Fruit fly (Drosophila melanogaster) whole organism, embryonic: ENCODE results near the gene VhaAC45RP.
A peak's percentile ranks its signal among the peaks of the same experiment; 100 is the strongest.

Experiments
- Abd-B ChIP-seq: fragments of 200-800 bp; sonication (Bioruptor generic); optimal IDR thresholded peaks from 2 replicates; lab custom pipeline; 2018; ENCODE audit warnings: missing biosample characterization, mild to moderate bottlenecking, missing genetic modification characterization, moderate library complexity
- Ada2b ChIP-seq: fragments of 200-800 bp; sonication (Bioruptor generic); IDR thresholded peaks from 2 replicates; pipeline ENCODE4 v1.3.6; 2022; ENCODE audit warnings: missing biosample characterization, missing genetic modification characterization
- Aef1 ChIP-seq: fragments of 200-800 bp; sonication (Bioruptor generic); IDR thresholded peaks from 3 replicates; pipeline ENCODE4 v1.3.6; 2022; ENCODE audit warnings: missing biosample characterization, missing genetic modification characterization
- CG11247 ChIP-seq: fragments of 200-800 bp; sonication (Bioruptor generic); IDR thresholded peaks from 2 replicates; pipeline ENCODE4 v1.3.6; 2022; ENCODE audit warnings: missing biosample characterization, missing genetic modification characterization
- CG12155 ChIP-seq: fragments of 200-800 bp; sonication (Bioruptor generic); optimal IDR thresholded peaks from 3 replicates; lab custom pipeline; 2016; ENCODE audit warnings: missing biosample characterization, missing genetic modification characterization
- CG13424 ChIP-seq: fragments of 200-800 bp; sonication (Bioruptor generic); optimal IDR thresholded peaks from 2 replicates; lab custom pipeline; 2019; ENCODE audit warnings: missing biosample characterization, mild to moderate bottlenecking, missing genetic modification characterization, moderate library complexity
- CG14710 ChIP-seq: fragments of 200-800 bp; sonication (Bioruptor generic); optimal IDR thresholded peaks from 3 replicates; lab custom pipeline; 2019; ENCODE audit warnings: missing biosample characterization, mild to moderate bottlenecking, missing genetic modification characterization, moderate library complexity
- CG16779 ChIP-seq: fragments of 200-800 bp; sonication (Bioruptor generic); IDR thresholded peaks from 2 replicates; pipeline ENCODE4 v1.3.6; 2022; ENCODE audit warnings: missing biosample characterization, missing genetic modification characterization
- CG17328 ChIP-seq: fragments of 200-800 bp; sonication (Bioruptor generic); IDR thresholded peaks from 2 replicates; pipeline ENCODE4 v1.3.6; 2022; ENCODE audit warnings: missing biosample characterization, missing genetic modification characterization
- CG17802 ChIP-seq: fragments of 200-800 bp; sonication (Bioruptor generic); optimal IDR thresholded peaks from 2 replicates; lab custom pipeline; 2018; ENCODE audit warnings: missing biosample characterization, mild to moderate bottlenecking, missing genetic modification characterization, moderate library complexity
- CG2199 ChIP-seq: fragments of 200-800 bp; sonication (Bioruptor generic); IDR thresholded peaks from 3 replicates; pipeline ENCODE4 v1.3.6; 2022; ENCODE audit warnings: missing biosample characterization, missing genetic modification characterization
- CG30403 ChIP-seq: fragments of 200-800 bp; sonication (Bioruptor generic); optimal IDR thresholded peaks from 3 replicates; lab custom pipeline; 2016; ENCODE audit warnings: missing biosample characterization, missing genetic modification characterization
- CG32767 ChIP-seq: fragments of 200-800 bp; sonication (Bioruptor generic); IDR thresholded peaks from 2 replicates; pipeline ENCODE4 v1.3.6; 2022; ENCODE audit warnings: missing biosample characterization, missing genetic modification characterization
- CG3407 ChIP-seq: fragments of 200-800 bp; sonication (Bioruptor generic); optimal IDR thresholded peaks from 2 replicates; lab custom pipeline; 2018; ENCODE audit warnings: missing biosample characterization, mild to moderate bottlenecking, missing genetic modification characterization
- CG3726 ChIP-seq: fragments of 200-800 bp; sonication (Bioruptor generic); IDR thresholded peaks from 3 replicates; pipeline ENCODE4, ENCODE4 v1.3.6; 2022; ENCODE audit warnings: missing biosample characterization, missing genetic modification characterization
- CG43689 ChIP-seq: fragments of 200-800 bp; sonication (Bioruptor generic); IDR thresholded peaks from 2 replicates; pipeline ENCODE4 v1.3.6; 2022; ENCODE audit warnings: missing biosample characterization, missing genetic modification characterization
- CG7357 ChIP-seq: fragments of 200-800 bp; sonication (Bioruptor generic); IDR thresholded peaks from 3 replicates; pipeline ENCODE4 v1.3.6; 2022; ENCODE audit warnings: missing biosample characterization, missing genetic modification characterization
- CG7928 ChIP-seq: fragments of 200-800 bp; sonication (Bioruptor generic); optimal IDR thresholded peaks from 2 replicates; lab custom pipeline; 2017; ENCODE audit warnings: missing biosample characterization, mild to moderate bottlenecking, missing genetic modification characterization
- CG8359 ChIP-seq: fragments of 200-800 bp; sonication (Bioruptor generic); optimal IDR thresholded peaks from 2 replicates; lab custom pipeline; 2017; ENCODE audit warnings: missing biosample characterization, mild to moderate bottlenecking, missing genetic modification characterization, borderline replicate concordance
- Camta ChIP-seq: fragments of 200-800 bp; sonication (Bioruptor generic); optimal IDR thresholded peaks from 2 replicates; lab custom pipeline; 2016; ENCODE audit warnings: missing biosample characterization, missing genetic modification characterization
- D ChIP-seq, 2 experiments: fragments of 200-800 bp in 1 of 2; fragments of >200 bp in 1 of 2; sonication (Bioruptor generic) in 1 of 2; optimal IDR thresholded peaks; 2 replicates in 1 of 2; 3 replicates in 1 of 2; lab custom pipeline; 2017; ENCODE audit warnings: mild to moderate bottlenecking in 1 of 2, missing biosample characterization in 1 of 2, missing genetic modification characterization in 1 of 2, missing genetic modification reagents in 1 of 2
- D19B ChIP-seq: fragments of 200-800 bp; sonication (Bioruptor generic); optimal IDR thresholded peaks from 2 replicates; lab custom pipeline; 2017; ENCODE audit warnings: missing biosample characterization, mild to moderate bottlenecking, missing genetic modification characterization
- Dip2 ChIP-seq: fragments of 200-800 bp; sonication (Bioruptor generic); IDR thresholded peaks from 2 replicates; pipeline ENCODE4 v1.3.6; 2022; ENCODE audit warnings: missing biosample characterization, missing genetic modification characterization
- Doc3 ChIP-seq: fragments of 200-800 bp; sonication (Bioruptor generic); IDR thresholded peaks from 3 replicates; pipeline ENCODE4 v1.3.6; 2022; ENCODE audit warnings: missing biosample characterization, missing genetic modification characterization; ENCODE audit not compliant: partially characterized antibody
- Dref ChIP-seq: fragments of 200-800 bp; sonication (Bioruptor generic); IDR thresholded peaks from 2 replicates; pipeline ENCODE4 v1.3.6; 2022; ENCODE audit warnings: missing biosample characterization, missing genetic modification characterization
- Elba2 ChIP-seq: fragments of 200-800 bp; sonication (Bioruptor generic); optimal IDR thresholded peaks from 3 replicates; lab custom pipeline; 2016; ENCODE audit warnings: missing biosample characterization, missing genetic modification characterization
- HmgZ ChIP-seq: fragments of 200-800 bp; sonication (Bioruptor generic); optimal IDR thresholded peaks from 2 replicates; lab custom pipeline; 2018; ENCODE audit warnings: missing biosample characterization, mild to moderate bottlenecking, missing genetic modification characterization
- Hr39 ChIP-seq: fragments of >200 bp; optimal IDR thresholded peaks from 2 replicates; lab custom pipeline; 2017
- Med ChIP-seq: fragments of 200-800 bp; sonication (Bioruptor generic); peaks from one replicate; lab custom pipeline; 2016; ENCODE audit warnings: missing biosample characterization, missing genetic modification characterization, mild to moderate bottlenecking, inconsistent platforms, moderate library complexity
- Nf-YA ChIP-seq: fragments of 200-800 bp; sonication (Bioruptor generic); IDR thresholded peaks from 2 replicates; pipeline ENCODE4 v1.3.6; 2022; ENCODE audit warnings: missing biosample characterization, missing genetic modification characterization
- Oli ChIP-seq: fragments of 200-800 bp; sonication (Bioruptor generic); optimal IDR thresholded peaks from 2 replicates; lab custom pipeline; 2018; ENCODE audit warnings: missing biosample characterization, mild to moderate bottlenecking, missing genetic modification characterization, moderate library complexity
- Optix ChIP-seq: fragments of 200-800 bp; sonication (Bioruptor generic); IDR thresholded peaks from 3 replicates; pipeline ENCODE4 v1.3.6; 2022; ENCODE audit warnings: missing biosample characterization, missing genetic modification characterization
- PHDP ChIP-seq: fragments of 200-800 bp; sonication (Bioruptor generic); optimal IDR thresholded peaks from 3 replicates; lab custom pipeline; 2018; ENCODE audit warnings: missing biosample characterization, mild to moderate bottlenecking, missing genetic modification characterization, moderate library complexity
- Tbp ChIP-seq: fragments of >200 bp; optimal IDR thresholded peaks from 2 replicates; lab custom pipeline; 2018; ENCODE audit warnings: missing biosample characterization, missing genetic modification characterization
- Trl ChIP-seq, 3 experiments: fragments of >200 bp in 2 of 3; fragments of 200-800 bp in 1 of 3; sonication (Bioruptor generic) in 1 of 3; optimal IDR thresholded peaks; 2 replicates in 1 of 3; 3 replicates in 2 of 3; lab custom pipeline; 2016 to 2017; ENCODE audit warnings: missing biosample characterization in 1 of 3, missing genetic modification characterization in 1 of 3
- bigmax ChIP-seq: fragments of 200-800 bp; sonication (Bioruptor generic); optimal IDR thresholded peaks from 2 replicates; lab custom pipeline; 2018; ENCODE audit warnings: missing biosample characterization, mild to moderate bottlenecking, missing genetic modification characterization
- chif ChIP-seq, 2 experiments: fragments of 200-800 bp; sonication (Bioruptor generic); optimal IDR thresholded peaks; 3 replicates each; lab custom pipeline; 2016; ENCODE audit warnings: missing biosample characterization in 2 of 2, missing genetic modification characterization in 2 of 2
- gt ChIP-seq: fragments of 200-800 bp; sonication (Bioruptor generic); IDR thresholded peaks from 2 replicates; pipeline ENCODE4 v1.3.6; 2022; ENCODE audit warnings: missing biosample characterization, missing genetic modification characterization
- lab ChIP-seq: fragments of 200-800 bp; sonication (Bioruptor generic); optimal IDR thresholded peaks from 3 replicates; lab custom pipeline; 2017; ENCODE audit warnings: missing biosample characterization, missing genetic modification characterization, mild to moderate bottlenecking, moderate library complexity, missing genetic modification reagents
- oc ChIP-seq: fragments of 200-800 bp; sonication (Bioruptor generic); optimal IDR thresholded peaks from 2 replicates; lab custom pipeline; 2018; ENCODE audit warnings: missing biosample characterization, mild to moderate bottlenecking, missing genetic modification characterization, moderate library complexity
- schlank ChIP-seq: fragments of 200-800 bp; sonication (Bioruptor generic); optimal IDR thresholded peaks from 2 replicates; lab custom pipeline; 2018; ENCODE audit warnings: missing biosample characterization, mild to moderate bottlenecking, missing genetic modification characterization
- scrt ChIP-seq: fragments of 200-800 bp; sonication (Bioruptor generic); optimal IDR thresholded peaks from 2 replicates; lab custom pipeline; 2018; ENCODE audit warnings: missing biosample characterization, mild to moderate bottlenecking, missing genetic modification characterization, moderate library complexity
- slou ChIP-seq: fragments of 200-800 bp; sonication (Bioruptor generic); optimal IDR thresholded peaks from 3 replicates; lab custom pipeline; 2016; ENCODE audit warnings: missing biosample characterization, missing genetic modification characterization
- so ChIP-seq: fragments of 200-800 bp; sonication (Bioruptor generic); IDR thresholded peaks from 3 replicates; pipeline ENCODE4 v1.3.6; 2022; ENCODE audit warnings: missing biosample characterization, missing genetic modification characterization
- sqz ChIP-seq: fragments of 200-800 bp; sonication (Bioruptor generic); optimal IDR thresholded peaks from 3 replicates; lab custom pipeline; 2018; ENCODE audit warnings: missing biosample characterization, mild to moderate bottlenecking, missing genetic modification characterization
- sug ChIP-seq: fragments of 200-800 bp; optimal IDR thresholded peaks from 2 replicates; lab custom pipeline; 2019; ENCODE audit warnings: missing biosample characterization, mild to moderate bottlenecking, missing genetic modification characterization, moderate library complexity
- tup ChIP-seq: fragments of 200-800 bp; sonication (Bioruptor generic); optimal IDR thresholded peaks from 2 replicates; lab custom pipeline; 2016; ENCODE audit warnings: missing biosample characterization, mild to moderate bottlenecking, missing genetic modification characterization, moderate library complexity
- z ChIP-seq: fragments of 200-800 bp; sonication (Bioruptor generic); IDR thresholded peaks from 3 replicates; pipeline ENCODE4 v1.3.6; 2022; ENCODE audit warnings: missing biosample characterization, missing genetic modification characterization

The VhaAC45RP gene

DNA sequence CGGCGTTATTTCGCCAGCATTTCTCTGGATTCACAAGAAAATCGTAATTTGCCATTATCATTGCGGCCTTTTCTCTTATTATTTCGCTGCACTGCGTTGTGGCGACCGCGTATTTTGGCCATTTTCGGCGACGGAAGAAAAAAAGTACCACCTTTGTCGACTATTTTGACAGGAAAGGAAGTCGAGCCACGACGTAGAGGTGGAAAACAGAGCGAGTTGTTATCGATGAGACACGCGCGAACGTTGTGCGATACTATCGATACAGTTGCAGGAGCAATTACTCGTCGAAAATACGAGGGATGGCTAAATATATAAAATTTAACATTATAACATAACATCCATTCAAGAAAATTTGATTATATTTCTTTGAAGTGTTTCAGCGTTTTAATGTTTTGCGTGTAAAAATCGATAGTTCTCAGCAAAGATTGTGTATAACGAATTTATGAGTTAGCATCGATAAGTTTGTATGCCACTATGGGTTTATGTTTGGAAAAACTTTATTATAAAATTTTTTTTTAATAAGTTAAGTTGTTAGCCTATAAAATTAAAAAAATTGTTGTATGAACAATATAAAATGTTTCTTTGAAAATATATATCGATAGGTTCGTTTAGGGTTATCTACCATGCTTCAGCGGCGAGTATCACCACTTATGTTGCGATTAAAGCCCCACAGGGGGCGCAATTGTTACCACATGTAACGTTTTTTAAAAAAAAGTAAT is 42.7 kb upstream of the VhaAC45RP start, which contains the start of gene RpS7 (continued):
- TF ChIP-seq HmgZ (tag; lab: Kevin White, UChicago) (peak; percentile 31), Aef1 (peak; percentile 48; the same call in 2 of the 3 replicates), schlank (tag; lab: Kevin White, UChicago) (peak; percentile 78), sug (tag; lab: Kevin White, UChicago) (peak; percentile 65), CG3726 (GFP tag; lab: Robert Waterston, UW) (peak; percentile 76), z (peak; percentile 63; the same call in 2 of the 3 replicates), oc (tag; lab: Kevin White, UChicago) (peak; percentile 32), CG43689 (peak; percentile 57; the same call in 1 of the 2 replicates), Tbp (GFP tag; lab: Kevin White, UChicago) (no peak), Doc3 (GFP tag; lab: Robert Waterston, UW) (peak; percentile 98), CG8359 (GFP tag; lab: Kevin White, UChicago) (peak; percentile 60), so (GFP tag; lab: Robert Waterston, UW) (0 out of 3 replicates have a peak, but pooled peaks have one; percentile 31), Optix (peak; percentile 69; the same call in 2 of the 3 replicates), CG11247 (GFP tag; lab: Robert Waterston, UW) (peak; percentile 82), Nf-YA (GFP tag; lab: Robert Waterston, UW) (peak; percentile 51), Ada2b (GFP tag; lab: Robert Waterston, UW) (peak; percentile 50; the same call in 1 of the 2 replicates), chif (GFP tag; optimal IDR thresholded peaks at IDR 0.05; lab: Kevin White, UChicago) (peak; percentile 18 to 39), D19B (peak; percentile 28), Med (GFP tag; lab: Kevin White, UChicago) (peak; percentile 96), CG2199 (GFP tag; lab: Robert Waterston, UW) (peak; percentile 75; the same call in 1 of the 3 replicates), CG7928 (GFP tag; lab: Kevin White, UChicago) (no peak), bigmax (GFP tag; lab: Kevin White, UChicago) (peak; percentile 38), Dref (GFP tag; lab: Robert Waterston, UW) (peak; percentile 82), CG14710 (tag; lab: Kevin White, UChicago) (peak; percentile 82), CG12155 (GFP tag; lab: Kevin White, UChicago) (peak; percentile 72), CG32767 (GFP tag; lab: Robert Waterston, UW) (0 out of 2 replicates have a peak, but pooled peaks have one; percentile 43), Trl (optimal IDR thresholded peaks at IDR 0.05; lab: Kevin White, UChicago) (no peak), Trl (GFP tag; optimal IDR thresholded peaks at IDR 0.05; lab: Kevin White, UChicago) (peak; percentile 24), CG16779 (GFP tag; lab: Robert Waterston, UW) (peak; percentile 53; the same call in 1 of the 2 replicates), CG30403 (GFP tag; lab: Kevin White, UChicago) (peak; percentile 61), tup (no peak), CG3407 (GFP tag; lab: Kevin White, UChicago) (peak; percentile 68), CG17802 (tag; lab: Kevin White, UChicago) (peak; percentile 60), Abd-B (GFP tag; lab: Kevin White, UChicago) (no peak), CG17328 (GFP tag; lab: Robert Waterston, UW) (peak; percentile 83), Hr39 (lab: Kevin White, UChicago) (no peak), Camta (GFP tag; lab: Kevin White, UChicago) (peak; percentile 29), PHDP (peak; percentile 75), slou (GFP tag; lab: Kevin White, UChicago) (peak; percentile 23), Dip2 (GFP tag; lab: Robert Waterston, UW) (no peak), scrt (GFP tag; lab: Kevin White, UChicago) (peak; percentile 75), gt (peak; percentile 17; the same call in 1 of the 2 replicates), CG13424 (tag; lab: Kevin White, UChicago) (peak; percentile 20), sqz (peak; percentile 71), lab (peak; percentile 89), D (optimal IDR thresholded peaks at IDR 0.05; lab: Kevin White, UChicago) (no peak), D (GFP tag; optimal IDR thresholded peaks at IDR 0.05; lab: Kevin White, UChicago) (peak; percentile 46), Elba2 (GFP tag; lab: Kevin White, UChicago) (no peak), Oli (peak; percentile 46), CG7357 (GFP tag; lab: Robert Waterston, UW) (peak; percentile 38; the same call in 2 of the 3 replicates)
